Worm (Caenorhabditis elegans) whole organism, L4 larva: Measurements from ENCODE around the gene T28B11.1.
A peak's percentile ranks its signal among the peaks of the same experiment; 100 is the strongest.

ENCODE experiments used
- F26F4.8 ChIP-seq: fragments of 200-800 bp; sonication (Bioruptor generic); conservative IDR thresholded peaks from 2 replicates; pipeline ENCODE4 v1.3.6; 2022; ENCODE audit warnings: missing genetic modification characterization, missing compliant biosample characterization
- Y75B8A.6 ChIP-seq: fragments of 200-800 bp; sonication (Bioruptor generic); IDR thresholded peaks from 2 replicates; pipeline ENCODE4 v1.3.6; 2022; ENCODE audit warnings: missing genetic modification reagents, missing genetic modification characterization, missing compliant biosample characterization
- ZK546.5 ChIP-seq, 2 experiments: sonication (generic microtip); optimal IDR thresholded peaks; 2 replicates each; lab custom pipeline; 2017; ENCODE audit warnings: missing biosample characterization in 2 of 2, missing genetic modification characterization in 2 of 2
- aha-1 ChIP-seq: fragments of 150-350 bp; peaks from one replicate; lab custom pipeline; 2014; ENCODE audit warnings: missing biosample characterization, missing genetic modification characterization
- aly-2 ChIP-seq: sonication (generic microtip); optimal IDR thresholded peaks from 2 replicates; lab custom pipeline; 2018; ENCODE audit warnings: missing biosample characterization, missing genetic modification characterization
- ama-1 ChIP-seq: fragments of 150-350 bp; optimal IDR thresholded peaks from 2 replicates; lab custom pipeline; 2014; ENCODE audit warnings: inconsistent platforms, mixed read lengths
- arid-1 ChIP-seq: fragments of 200-800 bp; sonication (Bioruptor generic); conservative IDR thresholded peaks from 2 replicates; pipeline ENCODE4 v1.3.6; 2022; ENCODE audit warnings: missing genetic modification reagents, missing genetic modification characterization, missing compliant biosample characterization
- ceh-28 ChIP-seq: fragments of 150-350 bp; optimal IDR thresholded peaks from 2 replicates; lab custom pipeline; 2014; ENCODE audit warnings: missing biosample characterization, missing genetic modification reagents, missing genetic modification characterization
- ceh-44 ChIP-seq: fragments of 200-800 bp; sonication (Bioruptor generic); IDR thresholded peaks from 2 replicates; pipeline ENCODE4 v1.3.6; 2022; ENCODE audit warnings: missing genetic modification reagents, missing genetic modification characterization, missing compliant biosample characterization
- ceh-62 ChIP-seq: sonication (generic microtip); optimal IDR thresholded peaks from 2 replicates; lab custom pipeline; 2017; ENCODE audit warnings: missing biosample characterization, missing genetic modification characterization
- ceh-82 ChIP-seq: sonication (generic microtip); optimal IDR thresholded peaks from 2 replicates; lab custom pipeline; 2017; ENCODE audit warnings: missing biosample characterization, missing genetic modification characterization
- cey-2 ChIP-seq: sonication (generic microtip); optimal IDR thresholded peaks from 3 replicates; lab custom pipeline; 2017; ENCODE audit warnings: missing genetic modification characterization, mild to moderate bottlenecking, missing compliant biosample characterization, antibody characterized with exemption, borderline replicate concordance; ENCODE audit not compliant: insufficient read depth
- daf-12 ChIP-seq: fragments of 150-350 bp; optimal IDR thresholded peaks from 2 replicates; lab custom pipeline; 2014; ENCODE audit warnings: missing biosample characterization, missing genetic modification reagents, missing genetic modification characterization
- daf-16 ChIP-seq, 3 experiments: sonication (generic microtip); optimal IDR thresholded peaks; 2 replicates each; lab custom pipeline; 2016 to 2017; ENCODE audit warnings: missing genetic modification characterization in 3 of 3, missing genetic modification reagents in 3 of 3, mild to moderate bottlenecking in 2 of 3, missing compliant biosample characterization in 2 of 3, missing biosample characterization in 1 of 3, moderate library complexity in 1 of 3
- dmd-6 ChIP-seq: fragments of 200-800 bp; sonication (Bioruptor generic); IDR thresholded peaks from 2 replicates; pipeline ENCODE4 v1.3.6; 2022; ENCODE audit warnings: missing genetic modification reagents, missing genetic modification characterization, missing compliant biosample characterization
- duxl-1 ChIP-seq: sonication (generic microtip); optimal IDR thresholded peaks from 2 replicates; lab custom pipeline; 2016; ENCODE audit warnings: mild to moderate bottlenecking, missing genetic modification characterization, moderate library complexity, missing compliant biosample characterization; ENCODE audit not compliant: poor library complexity
- dve-1 ChIP-seq: sonication (generic microtip); optimal IDR thresholded peaks from 2 replicates; lab custom pipeline; 2017; ENCODE audit warnings: antibody characterized with exemption, mild to moderate bottlenecking, missing genetic modification characterization, missing compliant biosample characterization; ENCODE audit not compliant: insufficient read depth
- fos-1 ChIP-seq: fragments of 150-350 bp; optimal IDR thresholded peaks from 2 replicates; lab custom pipeline; 2014; ENCODE audit warnings: missing biosample characterization, missing genetic modification characterization
- hlh-11 ChIP-seq: fragments of 200-800 bp; sonication (Bioruptor generic); optimal IDR thresholded peaks from 2 replicates; lab custom pipeline; 2018; ENCODE audit warnings: mild to moderate bottlenecking, missing genetic modification characterization, missing compliant biosample characterization
- hmg-1.1 ChIP-seq: fragments of 200-800 bp; sonication (Bioruptor generic); IDR thresholded peaks from 2 replicates; pipeline ENCODE4 v1.3.6; 2022; ENCODE audit warnings: missing genetic modification reagents, missing genetic modification characterization, missing compliant biosample characterization
- jun-1 ChIP-seq: fragments of 150-350 bp; optimal IDR thresholded peaks from 2 replicates; lab custom pipeline; 2014; ENCODE audit warnings: missing biosample characterization, missing genetic modification reagents, missing genetic modification characterization
- lin-13 ChIP-seq: fragments of 150-350 bp; optimal IDR thresholded peaks from 2 replicates; lab custom pipeline; 2014; ENCODE audit warnings: missing biosample characterization, missing genetic modification reagents, missing genetic modification characterization
- lin-15B ChIP-seq: fragments of 150-350 bp; sonication (generic microtip); optimal IDR thresholded peaks from 3 replicates; lab custom pipeline; 2014; ENCODE audit warnings: missing biosample characterization, missing genetic modification characterization
- lin-38 ChIP-seq: fragments of 200-800 bp; sonication (Bioruptor generic); IDR thresholded peaks from 2 replicates; pipeline ENCODE4 v1.3.6; 2022; ENCODE audit warnings: missing genetic modification reagents, missing genetic modification characterization, missing compliant biosample characterization
- lin-39 ChIP-seq: fragments of 150-350 bp; optimal IDR thresholded peaks from 2 replicates; lab custom pipeline; 2014; ENCODE audit warnings: missing biosample characterization, missing genetic modification reagents, missing genetic modification characterization
- mdl-1 ChIP-seq, 2 experiments: fragments of 150-350 bp in 1 of 2; sonication (generic microtip) in 1 of 2; optimal IDR thresholded peaks; 2 replicates each; lab custom pipeline; 2014 to 2017; ENCODE audit warnings: missing biosample characterization in 2 of 2, missing genetic modification characterization in 2 of 2
- mdt-29 ChIP-seq: fragments of 200-800 bp; sonication (Bioruptor generic); IDR thresholded peaks from 2 replicates; pipeline ENCODE4 v1.3.6; 2022; ENCODE audit warnings: missing genetic modification reagents, missing genetic modification characterization, missing compliant biosample characterization
- nhr-10 ChIP-seq: fragments of 150-350 bp; optimal IDR thresholded peaks from 2 replicates; lab custom pipeline; 2014; ENCODE audit warnings: missing biosample characterization, missing genetic modification characterization
- nhr-102 ChIP-seq: sonication (generic microtip); optimal IDR thresholded peaks from 2 replicates; lab custom pipeline; 2016; ENCODE audit warnings: mild to moderate bottlenecking, missing genetic modification characterization, moderate library complexity, missing compliant biosample characterization
- nhr-11 ChIP-seq: fragments of 150-350 bp; optimal IDR thresholded peaks from 2 replicates; lab custom pipeline; 2014; ENCODE audit warnings: missing biosample characterization, missing genetic modification characterization
- nhr-28 ChIP-seq: fragments of 150-350 bp; optimal IDR thresholded peaks from 2 replicates; lab custom pipeline; 2014; ENCODE audit warnings: missing biosample characterization, missing genetic modification characterization
- nhr-48 ChIP-seq: sonication (generic microtip); optimal IDR thresholded peaks from 2 replicates; lab custom pipeline; 2016; ENCODE audit warnings: mild to moderate bottlenecking, missing genetic modification characterization, missing compliant biosample characterization
- nhr-6 ChIP-seq: fragments of 150-350 bp; optimal IDR thresholded peaks from 2 replicates; lab custom pipeline; 2014; ENCODE audit warnings: missing biosample characterization, missing genetic modification characterization
- nhr-77 ChIP-seq: fragments of 150-350 bp; optimal IDR thresholded peaks from 2 replicates; lab custom pipeline; 2014; ENCODE audit warnings: missing biosample characterization, missing genetic modification characterization
- php-3 ChIP-seq: fragments of 200-800 bp; sonication (Bioruptor generic); IDR thresholded peaks from 2 replicates; pipeline ENCODE4 v1.3.6; 2022; ENCODE audit warnings: missing genetic modification reagents, missing genetic modification characterization, missing compliant biosample characterization
- pqm-1 ChIP-seq: sonication (generic microtip); optimal IDR thresholded peaks from 2 replicates; lab custom pipeline; 2017; ENCODE audit warnings: missing biosample characterization, missing genetic modification characterization
- saeg-2 ChIP-seq: fragments of 200-800 bp; sonication (Bioruptor generic); IDR thresholded peaks from 2 replicates; pipeline ENCODE4 v1.3.6; 2022; ENCODE audit warnings: missing genetic modification reagents, missing genetic modification characterization, missing compliant biosample characterization
- skn-1 ChIP-seq: fragments of 150-350 bp; optimal IDR thresholded peaks from 2 replicates; lab custom pipeline; 2014; ENCODE audit warnings: missing biosample characterization, missing genetic modification characterization
- spr-1 ChIP-seq: sonication (generic microtip); optimal IDR thresholded peaks from 2 replicates; lab custom pipeline; 2016; ENCODE audit warnings: mild to moderate bottlenecking, missing genetic modification characterization, missing compliant biosample characterization
- tag-97 ChIP-seq: fragments of 200-800 bp; sonication (Bioruptor generic); IDR thresholded peaks from 2 replicates; pipeline ENCODE4 v1.3.6; 2022; ENCODE audit warnings: missing genetic modification characterization, missing compliant biosample characterization
- tra-1 ChIP-seq: fragments of 200-800 bp; sonication (Bioruptor generic); IDR thresholded peaks from 2 replicates; pipeline ENCODE4 v1.3.6; 2022; ENCODE audit warnings: missing genetic modification reagents, missing genetic modification characterization, missing compliant biosample characterization
- unc-130 ChIP-seq: sonication (generic microtip); optimal IDR thresholded peaks from 2 replicates; lab custom pipeline; 2016; ENCODE audit warnings: missing genetic modification reagents, missing genetic modification characterization, missing compliant biosample characterization
- unc-62 ChIP-seq, 3 experiments: fragments of 150-350 bp in 1 of 3; sonication (generic microtip); optimal IDR thresholded peaks in 2 of 3; peaks in 1 of 3; 1 replicate in 1 of 3; 2 replicates in 2 of 3; lab custom pipeline; 2014 to 2017; ENCODE audit warnings: missing biosample characterization in 3 of 3, missing genetic modification characterization in 3 of 3, missing genetic modification reagents in 3 of 3, missing genotype in 1 of 3
- zag-1 ChIP-seq: fragments of 150-350 bp; optimal IDR thresholded peaks from 2 replicates; lab custom pipeline; 2014; ENCODE audit warnings: missing biosample characterization, missing genetic modification characterization
- zfp-2 ChIP-seq: sonication (generic microtip); optimal IDR thresholded peaks from 2 replicates; lab custom pipeline; 2016; ENCODE audit warnings: mild to moderate bottlenecking, missing genetic modification characterization, missing compliant biosample characterization
- zip-11 ChIP-seq: fragments of 200-800 bp; sonication (Bioruptor generic); IDR thresholded peaks from 2 replicates; pipeline ENCODE4 v1.3.6; 2022; ENCODE audit warnings: missing genetic modification characterization, missing compliant biosample characterization
- zip-2 ChIP-seq: fragments of 150-350 bp; optimal IDR thresholded peaks from 2 replicates; lab custom pipeline; 2014; ENCODE audit warnings: missing biosample characterization, missing genetic modification characterization
- ztf-11 ChIP-seq: fragments of 150-350 bp; optimal IDR thresholded peaks from 2 replicates; lab custom pipeline; 2014; ENCODE audit warnings: missing biosample characterization, missing genetic modification characterization
- ztf-7 ChIP-seq: fragments of 150-350 bp; optimal IDR thresholded peaks from 2 replicates; lab custom pipeline; 2014; ENCODE audit warnings: missing biosample characterization, missing genetic modification characterization

T28B11.1 gene

ce11 chrV:10726691-10727090 lies 5.5 kb downstream of the T28B11.1 start:
- no peak for TF ChIP-seq lin-15B (tag; lab: Kevin White, UChicago)
- no peak for TF ChIP-seq lin-13
- TF ChIP-seq aly-2 (tag; lab: Kevin White, UChicago): no peak
- no peak for TF ChIP-seq nhr-11 (tag; lab: Kevin White, UChicago)
- TF ChIP-seq dve-1 (tag; lab: Kevin White, UChicago): peak; percentile 35
- TF ChIP-seq ceh-44: no peak
- peak in 1 of 2 experiments; percentile 53 for TF ChIP-seq unc-62 (GFP tag; optimal IDR thresholded peaks at IDR 0.05 in 1 of 2; lab: Kevin White, UChicago)
- TF ChIP-seq unc-62 (tag; optimal IDR thresholded peaks at IDR 0.05; lab: Kevin White, UChicago): no peak
- TF ChIP-seq tag-97 (GFP tag; lab: Robert Waterston, UW): no peak
- TF ChIP-seq pqm-1 (tag; lab: Kevin White, UChicago): peak; percentile 76
- TF ChIP-seq daf-12 (tag; lab: Kevin White, UChicago): no peak
- TF ChIP-seq duxl-1 (tag; lab: Kevin White, UChicago): no peak
- TF ChIP-seq nhr-6 (tag; lab: Kevin White, UChicago): no peak
- TF ChIP-seq lin-39 (tag; lab: Kevin White, UChicago): no peak
- TF ChIP-seq skn-1 (tag; lab: Kevin White, UChicago): no peak
- TF ChIP-seq ceh-28 (tag; lab: Kevin White, UChicago): no peak
- no peak for TF ChIP-seq php-3 (GFP tag; lab: Robert Waterston, UW)
- TF ChIP-seq dmd-6 (GFP tag; lab: Robert Waterston, UW): peak; percentile 78
- no peak for TF ChIP-seq ztf-7 (tag; lab: Kevin White, UChicago)
- no peak for TF ChIP-seq Y75B8A.6 (GFP tag; lab: Robert Waterston, UW)
- TF ChIP-seq cey-2: no peak
- no peak for TF ChIP-seq zip-11 (GFP tag; lab: Robert Waterston, UW)
- TF ChIP-seq spr-1 (tag; lab: Kevin White, UChicago): no peak
- TF ChIP-seq ceh-82 (tag; lab: Kevin White, UChicago): no peak
- TF ChIP-seq ama-1 (lab: Kevin White, UChicago): no peak
- no peak for TF ChIP-seq zip-2
- TF ChIP-seq nhr-28 (tag; lab: Kevin White, UChicago): peak; percentile 97
- TF ChIP-seq unc-130 (GFP tag; lab: Kevin White, UChicago): no peak
- TF ChIP-seq mdt-29 (GFP tag; lab: Robert Waterston, UW): no peak
- TF ChIP-seq daf-16 (GFP tag; optimal IDR thresholded peaks at IDR 0.05; lab: Kevin White, UChicago): no peak
- peak; percentile 70 for TF ChIP-seq daf-16 (tag; optimal IDR thresholded peaks at IDR 0.05; lab: Kevin White, UChicago)
- TF ChIP-seq hmg-1.1: no peak
- no peak for TF ChIP-seq F26F4.8 (GFP tag; lab: Robert Waterston, UW)
- TF ChIP-seq fos-1 (tag; lab: Kevin White, UChicago): no peak
- TF ChIP-seq tra-1 (GFP tag; lab: Robert Waterston, UW): 0 out of 2 replicates have a peak, but pooled peaks have one; percentile 23
- no peak for TF ChIP-seq zag-1 (tag; lab: Kevin White, UChicago)
- TF ChIP-seq mdl-1 (tag; optimal IDR thresholded peaks at IDR 0.05; lab: Kevin White, UChicago): peak in 1 of 2 experiments; percentile 45
- no peak for TF ChIP-seq ZK546.5 (tag; optimal IDR thresholded peaks at IDR 0.05; lab: Kevin White, UChicago)
- peak; percentile 76 for TF ChIP-seq nhr-48 (tag; lab: Kevin White, UChicago)
- no peak for TF ChIP-seq ceh-62 (tag; lab: Kevin White, UChicago)
- TF ChIP-seq nhr-10 (tag; lab: Kevin White, UChicago): no peak
- peak; percentile 69 for TF ChIP-seq aha-1
- no peak for TF ChIP-seq arid-1 (GFP tag; lab: Robert Waterston, UW)
- TF ChIP-seq ztf-11 (tag; lab: Kevin White, UChicago): no peak
- TF ChIP-seq saeg-2 (GFP tag; lab: Robert Waterston, UW): no peak
- peak; percentile 38 for TF ChIP-seq nhr-77
- peak; percentile 29 for TF ChIP-seq nhr-102 (tag; lab: Kevin White, UChicago)
- no peak for TF ChIP-seq lin-38
- no peak for TF ChIP-seq zfp-2 (tag; lab: Kevin White, UChicago)
- TF ChIP-seq jun-1: no peak
- peak; percentile 74 for TF ChIP-seq hlh-11 (tag; lab: Kevin White, UChicago)
